Fruit fly (Drosophila melanogaster) whole organism, prepupa: ENCODE data around the gene p53.

Source experiments
- Blimp-1 ChIP-seq: fragments of 200-800 bp; sonication (Bioruptor generic); optimal IDR thresholded peaks from 3 replicates; lab custom pipeline; 2017; ENCODE audit warnings: missing biosample characterization, missing genetic modification characterization, mild to moderate bottlenecking, moderate library complexity, missing genetic modification reagents
- CG10669 ChIP-seq: fragments of 200-800 bp; sonication (Bioruptor generic); optimal IDR thresholded peaks from 3 replicates; lab custom pipeline; 2018; ENCODE audit warnings: missing biosample characterization, mild to moderate bottlenecking, missing genetic modification characterization, moderate library complexity
- CG3032 ChIP-seq: fragments of 200-800 bp; optimal IDR thresholded peaks from 2 replicates; lab custom pipeline; 2019; ENCODE audit warnings: missing biosample characterization, mild to moderate bottlenecking, missing genetic modification characterization, moderate library complexity
- CG31627 ChIP-seq: fragments of 200-800 bp; sonication (Bioruptor generic); optimal IDR thresholded peaks from 3 replicates; lab custom pipeline; 2016; ENCODE audit warnings: missing biosample characterization, missing genetic modification characterization
- CG32006 ChIP-seq: fragments of 200-800 bp; sonication (Bioruptor generic); optimal IDR thresholded peaks from 3 replicates; lab custom pipeline; 2017; ENCODE audit warnings: missing biosample characterization, mild to moderate bottlenecking, missing genetic modification characterization
- CG6163 ChIP-seq: fragments of 200-800 bp; sonication (Bioruptor generic); IDR thresholded peaks from 3 replicates; pipeline ENCODE4 v1.3.6; 2022; ENCODE audit warnings: missing biosample characterization, missing genetic modification characterization
- CG6808 ChIP-seq: fragments of 200-800 bp; sonication (Bioruptor generic); optimal IDR thresholded peaks from 3 replicates; lab custom pipeline; 2017; ENCODE audit warnings: missing biosample characterization, missing genetic modification characterization, mild to moderate bottlenecking, moderate library complexity, missing genetic modification reagents
- CG7368 ChIP-seq: fragments of 200-800 bp; sonication (Bioruptor generic); optimal IDR thresholded peaks from 3 replicates; lab custom pipeline; 2016; ENCODE audit warnings: missing biosample characterization, missing genetic modification characterization
- CG8119 ChIP-seq: fragments of 200-800 bp; sonication (Bioruptor generic); IDR thresholded peaks from 3 replicates; pipeline ENCODE4 v1.3.6; 2022; ENCODE audit warnings: missing biosample characterization, missing genetic modification characterization
- CG8319 ChIP-seq: fragments of 200-800 bp; sonication (Bioruptor generic); optimal IDR thresholded peaks from 3 replicates; lab custom pipeline; 2016; ENCODE audit warnings: missing biosample characterization, missing genetic modification characterization
- CG8632 ChIP-seq: fragments of 200-800 bp; sonication (Bioruptor generic); optimal IDR thresholded peaks from 3 replicates; lab custom pipeline; 2016; ENCODE audit warnings: missing biosample characterization, missing genetic modification characterization
- Eip78C ChIP-seq: fragments of 200-800 bp; sonication (Bioruptor generic); peaks from one replicate; lab custom pipeline; 2016; ENCODE audit warnings: missing biosample characterization, missing genetic modification characterization
- Eip93F ChIP-seq: fragments of 200-800 bp; sonication (Bioruptor generic); optimal IDR thresholded peaks from 2 replicates; lab custom pipeline; 2016; ENCODE audit warnings: missing biosample characterization, mild to moderate bottlenecking, missing genetic modification characterization
- Ets21C ChIP-seq: fragments of 200-800 bp; sonication (Bioruptor generic); optimal IDR thresholded peaks from 3 replicates; lab custom pipeline; 2016; ENCODE audit warnings: missing biosample characterization, missing genetic modification characterization
- Gug ChIP-seq: fragments of 200-800 bp; sonication (Bioruptor generic); IDR thresholded peaks from 2 replicates; pipeline ENCODE4 v1.3.6; 2022; ENCODE audit warnings: missing biosample characterization, missing genetic modification characterization
- Hr38 ChIP-seq: sonication (Bioruptor generic); optimal IDR thresholded peaks from 2 replicates; lab custom pipeline; 2016; ENCODE audit warnings: missing biosample characterization, missing genetic modification characterization
- Hr4 ChIP-seq: fragments of 200-800 bp; sonication (Bioruptor generic); optimal IDR thresholded peaks from 3 replicates; lab custom pipeline; 2016; ENCODE audit warnings: missing biosample characterization, missing genetic modification characterization
- OdsH ChIP-seq: fragments of 200-800 bp; sonication (Bioruptor generic); optimal IDR thresholded peaks from 3 replicates; lab custom pipeline; 2016; ENCODE audit warnings: missing biosample characterization, missing genetic modification characterization
- Sox14 ChIP-seq: fragments of 200-800 bp; sonication (Bioruptor generic); optimal IDR thresholded peaks from 3 replicates; lab custom pipeline; 2016; ENCODE audit warnings: missing biosample characterization, missing genetic modification characterization
- achi ChIP-seq: fragments of 200-800 bp; sonication (Bioruptor generic); optimal IDR thresholded peaks from 3 replicates; lab custom pipeline; 2016; ENCODE audit warnings: missing biosample characterization, missing genetic modification characterization
- acj6 ChIP-seq: fragments of 200-800 bp; sonication (Bioruptor generic); optimal IDR thresholded peaks from 3 replicates; lab custom pipeline; 2016; ENCODE audit warnings: missing biosample characterization, missing genetic modification characterization
- eg ChIP-seq: fragments of 200-800 bp; sonication (Bioruptor generic); IDR thresholded peaks from 3 replicates; pipeline ENCODE4 v1.3.6; 2022; ENCODE audit warnings: missing biosample characterization, missing genetic modification characterization
- fkh ChIP-seq: fragments of 200-800 bp; sonication (Bioruptor generic); optimal IDR thresholded peaks from 3 replicates; lab custom pipeline; 2017; ENCODE audit warnings: missing biosample characterization, mild to moderate bottlenecking, missing genetic modification characterization, moderate library complexity
- lz ChIP-seq: fragments of 200-800 bp; sonication (Bioruptor generic); optimal IDR thresholded peaks from 3 replicates; lab custom pipeline; 2016; ENCODE audit warnings: missing biosample characterization, missing genetic modification characterization
- net ChIP-seq: fragments of 200-800 bp; sonication (Bioruptor generic); optimal IDR thresholded peaks from 3 replicates; lab custom pipeline; 2016; ENCODE audit warnings: missing biosample characterization, missing genetic modification characterization
- salr ChIP-seq, 2 experiments: fragments of 200-800 bp; sonication (Bioruptor generic); optimal IDR thresholded peaks; 3 replicates each; lab custom pipeline; 2016 to 2018; ENCODE audit warnings: missing biosample characterization in 2 of 2, missing genetic modification characterization in 2 of 2, mild to moderate bottlenecking in 1 of 2
- svp ChIP-seq: fragments of 200-800 bp; sonication (Bioruptor generic); peaks from one replicate; lab custom pipeline; 2016; ENCODE audit warnings: missing biosample characterization, missing genetic modification characterization

Gene p53

DNA sequence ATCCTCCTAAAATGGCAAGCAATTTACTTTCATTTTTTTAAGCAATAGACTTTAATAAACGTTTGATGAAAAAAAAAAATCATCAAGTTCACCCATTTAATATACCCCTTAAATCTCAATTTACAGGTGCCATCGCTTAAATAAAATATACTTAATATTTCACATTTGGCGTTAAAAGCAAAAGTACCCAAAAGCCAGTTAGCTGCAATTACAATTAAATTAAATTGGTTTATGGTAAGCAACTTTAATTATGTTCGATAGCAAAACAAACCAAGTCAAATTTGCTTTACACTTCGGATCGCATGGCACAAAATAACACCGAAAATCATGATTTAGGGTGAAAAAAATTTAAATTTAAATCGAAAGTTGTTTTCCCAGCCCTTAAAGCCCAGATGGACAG lies 11.9 kb downstream of the p53 start, which contains the start of gene CG13838:
TSS of gene CG13838 (plus strand) at position 301 of the 400 bp plus-strand sequence.
- TF ChIP-seq CG31627 (GFP tag; lab: Kevin White, UChicago) (no peak), CG6808 (GFP tag; lab: Kevin White, UChicago) (no peak), Eip78C (GFP tag; lab: Kevin White, UChicago) (no peak), Sox14 (GFP tag; lab: Kevin White, UChicago) (no peak), CG7368 (GFP tag; lab: Kevin White, UChicago) (no peak), Gug (GFP tag; lab: Robert Waterston, UW) (no peak), Ets21C (no peak), achi (GFP tag; lab: Kevin White, UChicago) (no peak), acj6 (no peak), Hr38 (no peak), OdsH (GFP tag; lab: Kevin White, UChicago) (no peak), Eip93F (GFP tag; lab: Kevin White, UChicago) (no peak), svp (no peak), CG10669 (GFP tag; lab: Kevin White, UChicago) (no peak), CG8632 (GFP tag; lab: Kevin White, UChicago) (no peak), lz (GFP tag; lab: Kevin White, UChicago) (no peak), CG8119 (GFP tag; lab: Robert Waterston, UW) (no peak), Blimp-1 (no peak)

DNA sequence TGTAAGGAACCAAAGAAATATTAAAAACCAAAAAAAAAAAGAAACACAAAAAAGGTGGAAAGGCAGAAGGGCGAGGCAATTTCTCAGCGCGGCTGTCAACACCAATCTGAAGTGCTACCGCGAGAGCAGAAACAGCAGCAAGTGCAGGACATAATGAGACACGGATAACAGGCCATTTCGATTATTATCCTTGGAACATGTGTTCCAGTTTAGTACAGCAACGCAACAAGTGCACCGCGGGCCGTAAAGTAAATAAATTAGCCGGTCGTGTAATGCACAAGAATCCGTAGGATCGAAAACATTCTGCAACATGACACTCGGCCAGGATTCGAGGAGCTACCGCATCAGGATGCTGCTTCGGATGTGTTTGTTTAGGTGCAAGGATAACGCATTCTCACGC lies 15.8 kb downstream of the p53 start:
- TF ChIP-seq svp (peak; percentile 13), CG6808 (GFP tag; lab: Kevin White, UChicago) (no peak)
- TF ChIP-seq, all 60 proteins: peak for 1

- TF ChIP-seq Eip78C (GFP tag; lab: Kevin White, UChicago) (peak; percentile 62), svp (no peak)
Observed at dm6 chr3R:23036321-23036720, 17.6 kb downstream of the p53 start.

DNA sequence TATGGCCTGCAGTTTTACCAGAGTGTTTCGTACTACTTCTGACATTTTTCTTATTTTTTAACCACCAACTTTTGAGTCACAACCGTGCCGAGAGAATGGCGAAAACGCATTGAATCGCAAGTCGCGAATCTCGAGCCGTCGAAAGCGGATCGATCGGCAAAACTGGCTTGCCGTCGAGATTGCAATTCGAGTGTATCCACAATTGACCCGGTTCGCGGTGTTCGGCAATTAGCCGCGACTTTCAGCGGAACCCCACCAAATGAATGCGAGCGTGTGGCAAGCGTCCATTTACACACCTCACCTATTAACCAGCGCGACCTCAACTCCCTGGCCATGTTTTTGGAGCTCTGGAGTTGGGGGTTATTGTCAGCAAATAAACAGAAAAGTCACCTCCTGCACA lies 18.4 kb downstream of the p53 start, which contains the start of gene CG13833:
TSS of gene CG13833 (minus strand) at position 101 of the 400 bp plus-strand sequence.
- no peak for TF ChIP-seq Eip93F (GFP tag; lab: Kevin White, UChicago)
- peak; percentile 28 for TF ChIP-seq Eip78C (GFP tag; lab: Kevin White, UChicago)

- peak; percentile 10 for TF ChIP-seq Eip78C (GFP tag; lab: Kevin White, UChicago)
- no peak for TF ChIP-seq salr (GFP tag; optimal IDR thresholded peaks at IDR 0.05; lab: Kevin White, UChicago)
Observed at dm6 chr3R:23030900-23031299, 23.0 kb downstream of the p53 start.

dm6 chr3R:23028506-23028905 lies 25.4 kb downstream of the p53 start:
- TF ChIP-seq CG6808 (GFP tag; lab: Kevin White, UChicago): no peak
- no peak for TF ChIP-seq CG6163 (GFP tag; lab: Robert Waterston, UW)
- peak; percentile 47; the same call in 2 of the 3 replicates for TF ChIP-seq eg (GFP tag; lab: Robert Waterston, UW)
- TF ChIP-seq Hr4 (GFP tag; lab: Kevin White, UChicago): peak; percentile 15
- TF ChIP-seq Gug (GFP tag; lab: Robert Waterston, UW): 0 out of 2 replicates have a peak, but pooled peaks have one; percentile 24
- peak; percentile 10 for TF ChIP-seq Eip78C (GFP tag; lab: Kevin White, UChicago)
- no peak for TF ChIP-seq CG8319 (GFP tag; lab: Kevin White, UChicago)
- TF ChIP-seq CG32006: peak; percentile 15

- TF ChIP-seq fkh (GFP tag; lab: Kevin White, UChicago): no peak
- no peak for TF ChIP-seq CG10669 (GFP tag; lab: Kevin White, UChicago)
- TF ChIP-seq CG3032 (tag; lab: Kevin White, UChicago): no peak
- no peak for TF ChIP-seq CG8119 (GFP tag; lab: Robert Waterston, UW)
- no peak for TF ChIP-seq CG32006
- TF ChIP-seq net (GFP tag; lab: Kevin White, UChicago): peak; percentile 5
Observed at dm6 chr3R:23027428-23027813, 26.5 kb downstream of the p53 start.
